Fruit fly (Drosophila melanogaster) whole organism, embryonic: ENCODE data around the gene Or19a.

ENCODE experiments used
- CG7556 ChIP-seq: fragments of 200-800 bp; sonication (Bioruptor generic); optimal IDR thresholded peaks from 2 replicates; lab custom pipeline; 2017; ENCODE audit warnings: missing biosample characterization, mild to moderate bottlenecking, missing genetic modification characterization
- CoRest ChIP-seq: fragments of 200-800 bp; sonication (Bioruptor generic); optimal IDR thresholded peaks from 3 replicates; lab custom pipeline; 2018; ENCODE audit warnings: missing biosample characterization, mild to moderate bottlenecking, missing genetic modification characterization, moderate library complexity

DNA sequence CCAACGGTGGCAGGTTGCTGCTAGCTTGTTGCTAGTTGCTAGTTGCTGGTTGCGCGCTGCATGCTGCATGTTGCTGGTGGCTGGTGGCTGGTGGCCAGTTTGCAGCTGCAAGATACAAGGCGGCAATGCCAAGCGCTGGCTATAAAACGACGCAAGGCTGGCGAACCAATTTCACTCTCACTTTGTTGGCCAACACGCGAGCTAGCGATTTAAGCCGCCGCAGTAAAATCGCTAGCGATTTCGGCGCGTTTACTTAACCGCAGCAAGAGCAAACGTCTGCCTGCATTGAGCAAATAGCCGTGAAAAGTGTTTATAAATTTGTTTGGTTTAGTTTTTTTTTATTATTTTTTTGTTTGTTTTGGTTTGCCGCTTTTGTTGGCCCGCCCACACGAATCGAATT, 9.6 kb downstream of the Or19a start, which contains the start of gene CG15322:
- no peak for TF ChIP-seq CG7556 (GFP tag; lab: Kevin White, UChicago)
- TF ChIP-seq CoRest (tag; lab: Kevin White, UChicago) = no peak
